Worm (Caenorhabditis elegans): ENCODE measurements around the gene Y24D9A.7.

Y24D9A.7 gene

ce11 chrIV:4408714-4409113 is 3.7 kb upstream of the Y24D9A.7 start (continued):
- TF ChIP-seq mel-28 (tag; optimal IDR thresholded peaks at IDR 0.05; ENCODE audit: borderline replicate concordance), result no peak
- no peak for TF ChIP-seq ceh-91 (GFP tag; IDR thresholded peaks at IDR 0.05)
- TF ChIP-seq ztf-18 (tag; optimal IDR thresholded peaks at IDR 0.05), result no peak
- TF ChIP-seq ZK185.1 (tag; optimal IDR thresholded peaks at IDR 0.05; ENCODE audit: poor library complexity, severe bottlenecking), result no peak
- no peak for TF ChIP-seq ceh-79 (tag; optimal IDR thresholded peaks at IDR 0.05)
- 0 out of 2 replicates have a peak, but pooled peaks have one; percentile 36 for TF ChIP-seq dox-1 (GFP tag; IDR thresholded peaks at IDR 0.05)
- TF ChIP-seq ztf-3 (GFP tag; optimal IDR thresholded peaks at IDR 0.05), result no peak
- TF ChIP-seq Y53F4B.3 (GFP tag; IDR thresholded peaks at IDR 0.05), result no peak
- peak; percentile 5 for TF ChIP-seq ztf-22 (GFP tag; optimal IDR thresholded peaks at IDR 0.05)
- TF ChIP-seq F39B2.1 (GFP tag; IDR thresholded peaks at IDR 0.05), result no peak
- TF ChIP-seq lin-35 (GFP tag; optimal IDR thresholded peaks at IDR 0.05), result no peak
- TF ChIP-seq Y95B8A.8 (GFP tag; IDR thresholded peaks at IDR 0.05), result 0 out of 2 replicates have a peak, but pooled peaks have one; percentile 20
- no peak for TF ChIP-seq T26A5.8 (tag; optimal IDR thresholded peaks at IDR 0.05)

- TF ChIP-seq tbx-9 (tag; optimal IDR thresholded peaks at IDR 0.05; ENCODE audit: borderline replicate concordance) (no peak), aptf-2 (GFP tag; conservative IDR thresholded peaks at IDR 0.05) (no peak), ets-4 (GFP tag; optimal IDR thresholded peaks at IDR 0.05) (peak; percentile 6), Y56A3A.18 (GFP tag; IDR thresholded peaks at IDR 0.05) (no peak), bed-2 (GFP tag; IDR thresholded peaks at IDR 0.05) (no peak), hmg-1.2 (GFP tag; IDR thresholded peaks at IDR 0.05) (peak; percentile 63), K12H6.12 (tag; optimal IDR thresholded peaks at IDR 0.05) (peak; percentile 11), ZK185.1 (tag; optimal IDR thresholded peaks at IDR 0.05; ENCODE audit: poor library complexity, severe bottlenecking) (peak; percentile 61), F23B12.7 (tag; optimal IDR thresholded peaks at IDR 0.05; ENCODE audit: insufficient read depth) (no peak), lin-35 (GFP tag; optimal IDR thresholded peaks at IDR 0.05) (no peak), F22D6.2 (tag; optimal IDR thresholded peaks at IDR 0.05) (no peak), tbp1 (GFP tag; optimal IDR thresholded peaks at IDR 0.05) (peak; percentile 34), ccch-3 (GFP tag; optimal IDR thresholded peaks at IDR 0.05) (no peak), egrh-3 (GFP tag; IDR thresholded peaks at IDR 0.05) (peak; percentile 77), bed-1 (GFP tag; IDR thresholded peaks at IDR 0.05) (no peak), athp-1 (tag; optimal IDR thresholded peaks at IDR 0.05) (no peak), hsf-1 (GFP tag; IDR thresholded peaks at IDR 0.05) (no peak), madf-10 (tag; optimal IDR thresholded peaks at IDR 0.05) (peak; percentile 16), mcd-1 (GFP tag; IDR thresholded peaks at IDR 0.05) (peak; percentile 69), akir-1 (GFP tag; optimal IDR thresholded peaks at IDR 0.05) (no peak), lin-26 (GFP tag; IDR thresholded peaks at IDR 0.05) (0 out of 2 replicates have a peak, but pooled peaks have one; percentile 17), rcor-1 (GFP tag; IDR thresholded peaks at IDR 0.05) (no peak), zfh-2 (GFP tag; conservative IDR thresholded peaks at IDR 0.05) (peak; percentile 93), ceh-91 (GFP tag; IDR thresholded peaks at IDR 0.05) (no peak), nhr-179 (tag; optimal IDR thresholded peaks at IDR 0.05) (no peak), cebp-1 (GFP tag; IDR thresholded peaks at IDR 0.05) (no peak), cebp-1 (tag; optimal IDR thresholded peaks at IDR 0.05) (peak; percentile 25), dox-1 (GFP tag; IDR thresholded peaks at IDR 0.05) (peak; percentile 76), atf-7 (tag; optimal IDR thresholded peaks at IDR 0.05) (peak; percentile 21), lsl-1 (GFP tag; optimal IDR thresholded peaks at IDR 0.05) (no peak), attf-5 (GFP tag; optimal IDR thresholded peaks at IDR 0.05) (peak; percentile 13), nhr-80 (tag; optimal IDR thresholded peaks at IDR 0.05) (peak; percentile 60)
These were observed 2.1 kb upstream of the Y24D9A.7 start for ce11 chrIV:4407055-4407461.

Data from whole organism, young adult.